Worm (Caenorhabditis elegans): ENCODE data around the gene pqn-31.

- no peak for TF ChIP-seq pqm-1 (tag; optimal IDR thresholded peaks at IDR 0.05)
- TF ChIP-seq aly-2 (tag; optimal IDR thresholded peaks at IDR 0.05), result no peak
- no peak for TF ChIP-seq elt-3 (tag; optimal IDR thresholded peaks at IDR 0.05)
- TF ChIP-seq mdl-1 (tag; optimal IDR thresholded peaks at IDR 0.05), result no peak
- TF ChIP-seq ceh-28 (tag; optimal IDR thresholded peaks at IDR 0.05), result no peak
- no peak for TF ChIP-seq nhr-11 (tag; optimal IDR thresholded peaks at IDR 0.05)
- peak; percentile 67 for TF ChIP-seq nhr-25 (tag; optimal IDR thresholded peaks at IDR 0.05)
- TF ChIP-seq lin-15B (tag; optimal IDR thresholded peaks at IDR 0.05), result no peak
- TF ChIP-seq nhr-67 (tag; optimal IDR thresholded peaks at IDR 0.05), result no peak
- TF ChIP-seq fos-1 (tag; optimal IDR thresholded peaks at IDR 0.05), result no peak
These were observed 37.6 kb downstream of the pqn-31 start, which contains the start of gene spl-2 for ce11 chrV:9146849-9147557.

All from whole organism, L3 larva.